Worm (Caenorhabditis elegans): Measurements from ENCODE around the gene R05D3.12.

R05D3.12 gene

DNA sequence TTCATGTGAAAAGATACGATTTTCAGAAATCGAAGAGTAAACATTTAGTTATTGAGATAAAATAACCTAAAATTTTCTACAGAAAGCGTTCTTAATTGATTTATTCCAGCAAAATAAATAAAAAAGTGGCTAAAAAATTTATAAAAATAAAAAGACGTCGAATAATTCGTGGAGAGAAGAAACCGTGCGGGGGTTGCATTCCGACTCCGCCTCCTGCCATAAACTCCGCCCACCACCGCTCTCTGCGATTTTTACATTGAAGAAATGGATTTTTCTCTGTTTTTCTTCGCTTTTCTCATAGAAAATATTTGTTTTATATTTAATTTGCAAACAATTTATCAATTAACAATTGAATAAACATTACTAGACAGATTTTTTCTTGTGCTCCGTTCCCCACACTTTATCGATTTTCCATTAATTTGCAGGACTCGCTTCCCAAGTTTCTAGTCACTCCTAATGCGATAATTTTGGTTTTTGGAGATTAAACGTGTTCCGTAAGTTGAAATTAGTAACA lies 24.8 kb downstream of the R05D3.12 start, which contains the start of the genes ubxn-4 and cyy-1:
ubxn-4 (minus strand) TSS at position 114 of the 514 bp plus-strand sequence.
cyy-1 (plus strand) TSS at position 426 of the 514 bp plus-strand sequence.
- TF ChIP-seq dao-5 (tag; optimal IDR thresholded peaks at IDR 0.05) (no peak), him-1 (tag; optimal IDR thresholded peaks at IDR 0.05) (no peak), W03F9.2 (tag; optimal IDR thresholded peaks at IDR 0.05) (peak; percentile 15)

DNA sequence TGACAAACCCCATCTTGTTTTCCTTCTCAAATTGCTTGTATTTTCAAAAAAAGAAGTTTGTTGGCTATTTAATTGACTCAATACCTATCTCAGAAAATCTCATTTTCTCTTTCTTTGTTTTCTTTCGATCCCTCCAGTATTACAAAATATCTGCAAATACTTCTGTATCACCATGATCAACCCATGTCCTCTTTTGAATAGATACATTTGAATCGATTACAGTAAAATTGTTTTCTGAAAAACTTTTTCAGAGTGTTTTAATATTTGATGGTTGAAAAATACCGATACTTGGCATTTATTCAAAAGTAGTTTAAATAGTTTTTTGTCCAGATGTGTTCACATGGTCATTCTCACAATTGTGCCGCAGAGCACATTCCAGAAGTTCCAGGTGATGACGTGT lies 28.4 kb downstream of the R05D3.12 start, which contains the start of gene ZK353.9:
ZK353.9 (plus strand) TSS at position 331 of the 400 bp plus-strand sequence.
- TF ChIP-seq dao-5 (tag; optimal IDR thresholded peaks at IDR 0.05): no peak
- no peak for TF ChIP-seq him-1 (tag; optimal IDR thresholded peaks at IDR 0.05)
- no peak for TF ChIP-seq W03F9.2 (tag; optimal IDR thresholded peaks at IDR 0.05)

DNA sequence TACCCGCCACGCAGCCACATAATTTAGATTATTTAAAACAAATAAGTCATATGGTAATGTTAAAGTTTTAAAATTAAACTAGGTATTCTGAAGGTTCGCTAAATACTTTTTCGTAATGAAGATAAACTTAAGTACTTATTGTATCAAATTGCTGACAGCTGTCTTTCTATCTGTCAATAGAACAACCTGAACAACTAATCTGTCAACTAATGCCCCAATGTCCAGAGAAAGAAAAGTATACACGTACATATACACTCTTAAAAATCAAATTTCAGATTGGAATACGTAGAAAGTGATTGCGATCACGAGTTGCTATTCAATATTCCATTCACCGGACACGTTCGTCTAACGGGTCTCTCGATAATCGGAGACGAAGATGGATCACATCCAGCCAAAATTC lies 30.0 kb downstream of the R05D3.12 start:
- TF ChIP-seq him-1 (tag; optimal IDR thresholded peaks at IDR 0.05): no peak
- no peak for TF ChIP-seq dao-5 (tag; optimal IDR thresholded peaks at IDR 0.05)
- TF ChIP-seq W03F9.2 (tag; optimal IDR thresholded peaks at IDR 0.05): no peak

DNA sequence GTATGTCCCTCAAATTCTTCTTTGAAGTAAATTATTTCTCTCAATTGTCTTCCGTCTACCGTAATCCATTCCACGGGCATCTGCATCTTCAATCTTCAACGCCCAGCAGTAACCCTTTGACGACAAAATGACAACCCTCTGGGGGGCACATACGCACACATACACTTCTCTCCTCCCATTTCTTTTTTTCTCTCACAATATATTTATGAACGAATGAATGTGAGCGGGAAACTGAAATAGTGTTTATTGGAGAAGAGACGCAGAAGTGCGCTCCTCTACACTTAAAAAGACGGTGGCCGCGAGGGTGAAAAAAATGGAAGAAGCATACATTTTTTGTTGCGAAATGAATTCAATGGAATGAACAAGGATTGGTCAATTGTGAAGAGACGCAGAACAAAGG lies 31.2 kb downstream of the R05D3.12 start:
- TF ChIP-seq him-1 (tag; optimal IDR thresholded peaks at IDR 0.05) (no peak), dao-5 (tag; optimal IDR thresholded peaks at IDR 0.05) (no peak), W03F9.2 (tag; optimal IDR thresholded peaks at IDR 0.05) (no peak)

DNA sequence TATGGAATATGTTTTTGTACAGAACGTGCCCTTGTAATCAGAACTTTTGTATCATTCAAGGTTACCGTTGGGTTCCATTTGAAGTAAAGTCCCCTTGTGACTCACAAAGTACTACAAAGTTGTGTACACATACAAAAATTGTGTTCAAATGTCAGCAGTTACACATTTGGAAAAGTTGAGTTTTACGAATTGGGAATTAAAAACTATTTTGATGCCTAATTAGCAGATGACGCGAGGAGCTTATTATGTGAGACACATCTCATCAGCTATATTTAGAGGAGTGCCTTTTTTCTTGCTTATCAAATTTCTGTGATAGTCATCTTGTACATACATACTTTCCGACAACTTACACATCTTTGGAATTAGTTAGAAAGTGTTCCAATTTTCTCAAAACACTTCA lies 32.8 kb downstream of the R05D3.12 start:
- TF ChIP-seq him-1 (tag; optimal IDR thresholded peaks at IDR 0.05): no peak
- TF ChIP-seq W03F9.2 (tag; optimal IDR thresholded peaks at IDR 0.05): no peak
- TF ChIP-seq dao-5 (tag; optimal IDR thresholded peaks at IDR 0.05): no peak

DNA sequence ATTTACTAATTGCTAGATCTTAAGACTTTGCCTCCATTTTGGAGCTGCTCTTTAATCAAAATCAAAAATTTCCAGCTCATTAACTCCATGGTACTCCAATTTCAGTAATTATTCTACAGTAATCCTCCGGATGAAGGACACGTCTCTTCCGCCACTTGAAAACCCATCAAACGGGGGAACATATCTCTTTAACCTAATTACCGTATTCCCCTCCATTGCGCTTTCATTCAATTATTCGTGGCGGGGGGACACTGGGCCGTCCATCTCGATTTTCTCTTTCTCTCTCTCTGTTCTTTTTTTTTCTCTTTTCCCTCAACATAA lies 36.1 kb downstream of the R05D3.12 start:
- no peak for TF ChIP-seq him-1 (tag; optimal IDR thresholded peaks at IDR 0.05)
- TF ChIP-seq dao-5 (tag; optimal IDR thresholded peaks at IDR 0.05): no peak
- TF ChIP-seq W03F9.2 (tag; optimal IDR thresholded peaks at IDR 0.05): no peak

DNA sequence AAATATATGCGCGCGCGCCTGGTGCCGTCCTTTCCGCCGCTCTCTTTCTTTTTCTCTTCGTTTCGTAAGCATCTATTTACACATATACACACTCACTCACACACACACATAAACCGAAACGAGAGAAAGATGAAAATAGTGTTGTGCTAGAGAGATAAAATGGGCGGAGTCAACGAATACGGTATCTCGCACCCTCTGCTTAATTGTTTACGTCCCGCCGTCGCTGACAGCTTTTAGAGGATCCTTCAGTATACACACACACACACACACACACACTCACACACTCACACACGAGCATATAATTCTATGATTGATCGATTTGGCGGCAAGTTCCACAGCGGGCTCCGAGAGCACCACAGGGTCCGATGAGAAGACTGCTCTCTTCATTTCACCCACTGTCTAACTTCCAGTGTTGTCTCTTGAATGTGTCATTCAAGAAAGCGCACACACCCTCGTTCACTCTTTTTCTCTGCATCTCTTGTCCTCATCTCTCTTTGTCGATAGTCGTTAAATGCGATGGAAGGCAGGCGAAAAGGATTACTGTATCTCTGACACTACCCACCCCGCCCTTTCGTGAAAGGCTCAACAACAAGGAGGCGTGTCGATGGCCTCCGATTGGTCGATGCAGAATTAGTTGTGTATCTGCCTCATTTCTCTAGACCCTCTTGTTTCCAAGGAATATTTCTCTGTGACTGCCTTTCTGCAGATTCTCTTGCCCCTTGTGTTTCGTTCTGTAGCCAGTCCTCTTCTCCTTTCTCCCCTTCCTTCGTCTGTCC lies 36.6 kb downstream of the R05D3.12 start:
- TF ChIP-seq him-1 (tag; optimal IDR thresholded peaks at IDR 0.05) (peak; percentile 95), dao-5 (tag; optimal IDR thresholded peaks at IDR 0.05) (peak; percentile 29), W03F9.2 (tag; optimal IDR thresholded peaks at IDR 0.05) (peak; percentile 78)

DNA sequence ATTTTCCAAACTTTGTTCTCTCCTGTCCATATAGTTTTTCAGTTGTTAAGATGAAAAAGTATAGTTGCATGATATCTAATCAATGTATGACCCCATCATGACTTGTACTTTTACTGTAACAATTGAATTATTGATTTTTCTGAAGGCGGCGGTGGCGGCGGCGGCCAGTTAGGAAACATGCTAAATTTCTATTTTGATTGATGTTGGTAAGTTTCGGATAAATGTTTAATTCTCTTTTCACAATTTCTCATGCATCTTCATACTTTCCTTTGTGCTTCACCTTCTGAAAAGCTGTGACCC lies 37.2 kb downstream of the R05D3.12 start, which contains the start of gene sor-1:
sor-1 (plus strand) TSS at position 201 of the 300 bp plus-strand sequence.
- TF ChIP-seq W03F9.2 (tag; optimal IDR thresholded peaks at IDR 0.05): no peak
- TF ChIP-seq him-1 (tag; optimal IDR thresholded peaks at IDR 0.05): no peak
- no peak for TF ChIP-seq dao-5 (tag; optimal IDR thresholded peaks at IDR 0.05)

DNA sequence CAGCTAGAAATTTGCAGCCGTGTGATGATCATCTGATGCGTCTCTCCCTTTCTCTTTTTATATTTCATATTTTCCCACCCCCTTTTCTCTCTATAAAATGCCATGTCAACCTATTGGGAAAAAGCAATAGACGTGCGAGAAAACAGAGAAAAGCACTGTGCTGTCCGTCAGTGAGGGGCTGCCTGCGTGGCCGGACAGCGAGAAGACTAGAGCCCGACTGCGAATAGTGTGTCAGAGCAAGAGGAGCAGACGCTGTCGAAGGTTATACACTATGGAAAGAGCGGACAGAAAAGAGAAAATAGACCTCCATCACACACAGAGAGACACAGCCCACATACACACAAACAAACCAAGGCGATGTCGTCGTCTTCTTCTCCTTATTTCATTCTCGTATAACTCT lies 44.3 kb downstream of the R05D3.12 start:
- TF ChIP-seq dao-5 (tag; optimal IDR thresholded peaks at IDR 0.05) (peak; percentile 56), W03F9.2 (tag; optimal IDR thresholded peaks at IDR 0.05) (no peak), him-1 (tag; optimal IDR thresholded peaks at IDR 0.05) (peak; percentile 61)

DNA sequence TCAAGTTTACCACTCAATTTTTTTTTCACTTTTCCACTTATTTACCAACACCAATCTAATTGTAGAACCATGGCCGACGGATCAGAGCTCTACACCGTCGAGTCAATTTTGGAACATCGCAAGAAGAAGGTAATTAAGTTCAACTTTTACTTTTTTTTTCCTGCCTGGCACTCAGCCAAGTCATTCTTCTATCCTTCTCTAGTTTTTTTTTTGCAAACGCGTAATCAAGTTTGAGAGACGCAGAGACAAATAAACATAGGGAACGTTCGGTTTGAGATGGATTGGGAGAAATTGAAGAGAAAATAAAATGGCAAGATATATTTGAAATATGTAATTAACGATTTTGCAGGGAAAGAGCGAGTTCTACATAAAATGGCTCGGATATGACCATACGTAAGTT lies 45.5 kb downstream of the R05D3.12 start, which contains the start of gene cec-1:
cec-1 (plus strand) TSS at position 63 of the 400 bp plus-strand sequence.
- TF ChIP-seq W03F9.2 (tag; optimal IDR thresholded peaks at IDR 0.05): no peak
- no peak for TF ChIP-seq dao-5 (tag; optimal IDR thresholded peaks at IDR 0.05)
- TF ChIP-seq him-1 (tag; optimal IDR thresholded peaks at IDR 0.05): no peak

DNA sequence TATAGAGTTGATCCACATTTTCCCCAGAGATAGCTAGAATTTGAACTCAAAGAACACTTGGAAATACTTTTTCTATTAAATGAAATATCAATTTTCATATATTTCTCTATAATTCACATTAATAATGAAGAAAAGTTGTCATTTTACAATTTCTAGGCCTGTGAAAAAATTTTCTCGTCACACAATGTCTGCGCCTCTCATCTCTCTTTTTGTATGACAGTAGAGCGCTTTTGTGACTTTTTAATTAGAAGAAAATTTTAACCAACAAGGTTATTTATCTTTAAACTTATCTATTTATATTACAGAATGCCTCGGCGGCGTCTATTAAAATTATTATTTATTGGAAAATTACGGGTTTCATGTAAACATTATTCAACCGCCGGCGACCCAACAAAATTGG lies 48.3 kb downstream of the R05D3.12 start, which contains the start of gene ZK1236.1:
ZK1236.1 (plus strand) TSS at position 263 of the 400 bp plus-strand sequence.
- TF ChIP-seq dao-5 (tag; optimal IDR thresholded peaks at IDR 0.05): no peak
- no peak for TF ChIP-seq W03F9.2 (tag; optimal IDR thresholded peaks at IDR 0.05)
- no peak for TF ChIP-seq him-1 (tag; optimal IDR thresholded peaks at IDR 0.05)

DNA sequence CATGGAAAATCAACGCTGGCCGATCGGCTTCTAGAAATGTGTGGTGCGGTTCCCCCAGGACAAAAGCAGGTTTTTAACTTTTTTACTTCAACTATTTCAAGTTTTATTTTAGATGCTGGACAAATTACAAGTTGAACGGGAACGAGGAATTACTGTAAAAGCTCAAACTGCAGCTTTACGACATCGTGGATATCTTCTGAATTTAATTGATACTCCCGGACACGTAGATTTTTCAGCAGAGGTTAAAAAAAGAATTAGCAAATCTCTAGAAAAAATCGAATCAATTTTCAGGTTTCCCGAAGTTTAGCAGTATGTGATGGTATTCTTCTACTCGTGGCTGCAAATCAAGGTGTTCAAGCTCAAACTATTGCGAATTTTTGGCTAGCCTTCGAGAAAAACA lies 48.8 kb downstream of the R05D3.12 start:
- TF ChIP-seq W03F9.2 (tag; optimal IDR thresholded peaks at IDR 0.05): no peak
- no peak for TF ChIP-seq dao-5 (tag; optimal IDR thresholded peaks at IDR 0.05)
- no peak for TF ChIP-seq him-1 (tag; optimal IDR thresholded peaks at IDR 0.05)

DNA sequence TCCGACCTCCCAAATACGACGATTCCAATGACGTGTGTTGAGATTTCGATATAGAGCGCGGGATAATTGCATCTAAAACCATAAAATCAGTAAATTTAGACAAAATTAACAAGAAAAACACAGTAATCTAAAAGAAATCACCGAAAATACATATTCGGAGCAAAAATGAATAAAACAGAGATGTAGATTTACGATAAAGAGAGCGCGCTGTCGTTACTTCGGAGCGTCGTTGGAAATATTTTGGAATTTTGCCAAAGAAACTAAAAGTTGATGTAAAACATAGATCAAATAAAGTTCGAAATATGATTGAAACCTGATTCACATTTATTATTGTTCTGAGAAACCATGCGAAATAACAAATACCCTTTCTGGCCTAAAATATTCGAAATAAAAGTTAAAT lies 51.4 kb downstream of the R05D3.12 start, which contains the start of gene ZK1236.5:
ZK1236.5 (minus strand) TSS at position 72 of the 400 bp plus-strand sequence.
- TF ChIP-seq dao-5 (tag; optimal IDR thresholded peaks at IDR 0.05) (no peak), W03F9.2 (tag; optimal IDR thresholded peaks at IDR 0.05) (no peak), him-1 (tag; optimal IDR thresholded peaks at IDR 0.05) (no peak)

DNA sequence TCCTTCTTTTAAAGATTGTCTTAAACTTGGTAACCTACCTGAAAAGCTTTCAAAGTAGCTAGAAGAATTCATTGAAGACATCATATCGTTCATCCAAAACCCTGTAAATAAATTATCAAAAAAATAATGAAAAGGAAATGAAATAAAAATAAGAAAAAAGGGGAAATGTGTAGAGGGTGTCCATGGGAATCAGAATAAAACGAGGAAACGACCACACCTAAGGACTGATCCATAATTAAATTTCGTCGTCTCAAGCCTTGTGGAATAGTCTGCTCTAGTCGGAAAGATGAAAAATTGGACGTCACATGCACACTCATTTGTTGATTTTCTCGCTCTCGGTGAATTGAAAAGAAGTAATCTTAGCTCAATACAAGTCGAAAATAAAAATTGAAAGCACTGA lies 54.3 kb downstream of the R05D3.12 start, which contains the start of gene ZK1236.9:
ZK1236.9 (minus strand) TSS at position 101 of the 400 bp plus-strand sequence.
- TF ChIP-seq dao-5 (tag; optimal IDR thresholded peaks at IDR 0.05) (no peak), him-1 (tag; optimal IDR thresholded peaks at IDR 0.05) (no peak), W03F9.2 (tag; optimal IDR thresholded peaks at IDR 0.05) (no peak)
